Worm (Caenorhabditis elegans): Measurements from ENCODE around the gene tag-209.

ce11 chrII:10787240-10787639 lies at the start of gene tag-209:
- TF ChIP-seq ref-1 (GFP tag; conservative IDR thresholded peaks at IDR 0.05) = no peak
- no peak for TF ChIP-seq T22C8.4 (GFP tag; IDR thresholded peaks at IDR 0.05)
- TF ChIP-seq med-1 (GFP tag; optimal IDR thresholded peaks at IDR 0.05; ENCODE audit: insufficient read depth) = no peak
